Worm (Caenorhabditis elegans): ENCODE data around the gene sta-2.

- TF ChIP-seq lin-39 (tag; optimal IDR thresholded peaks at IDR 0.05) (no peak), nhr-10 (tag; optimal IDR thresholded peaks at IDR 0.05) (no peak), mdl-1 (tag; optimal IDR thresholded peaks at IDR 0.05) (no peak), mbf-1 (tag; optimal IDR thresholded peaks at IDR 0.05) (no peak), ceh-16 (tag; optimal IDR thresholded peaks at IDR 0.05) (no peak), nhr-237 (tag; optimal IDR thresholded peaks at IDR 0.05) (no peak), R02D3.7 (tag; optimal IDR thresholded peaks at IDR 0.05) (no peak), lsy-2 (tag; optimal IDR thresholded peaks at IDR 0.05) (no peak), ZK546.5 (tag; optimal IDR thresholded peaks at IDR 0.05) (no peak), aly-2 (tag; optimal IDR thresholded peaks at IDR 0.05) (no peak), alr-1 (tag; optimal IDR thresholded peaks at IDR 0.05) (no peak)
Observed at ce11 chrV:9771970-9772369, 31.0 kb downstream of the sta-2 start, which contains the start of gene F46B6.2.
